Worm (Caenorhabditis elegans) whole organism, L1 larva: ENCODE results near the gene ani-2.

ENCODE experiments used
- C16A3.4 ChIP-seq: fragments of 150-350 bp; optimal IDR thresholded peaks from 2 replicates; lab custom pipeline; 2014; ENCODE audit warnings: missing biosample characterization, missing genetic modification characterization
- F16B12.6 ChIP-seq: fragments of 150-350 bp; optimal IDR thresholded peaks from 2 replicates; lab custom pipeline; 2014; ENCODE audit warnings: missing biosample characterization, missing genetic modification characterization
- alr-1 ChIP-seq: fragments of 200-800 bp; sonication (Bioruptor generic); optimal IDR thresholded peaks from 2 replicates; lab custom pipeline; 2018; ENCODE audit warnings: borderline replicate concordance, mild to moderate bottlenecking, missing genetic modification characterization, missing compliant biosample characterization
- aly-2 ChIP-seq: fragments of 150-350 bp; optimal IDR thresholded peaks from 2 replicates; lab custom pipeline; 2014; ENCODE audit warnings: missing biosample characterization, missing genetic modification characterization
- ces-1 ChIP-seq: fragments of 150-350 bp; optimal IDR thresholded peaks from 2 replicates; lab custom pipeline; 2014; ENCODE audit warnings: missing biosample characterization, missing genetic modification reagents, missing genetic modification characterization
- efl-1 ChIP-seq, 4 experiments: fragments of 150-350 bp; optimal IDR thresholded peaks in 3 of 4; peaks in 1 of 4; 1 replicate in 1 of 4; 2 replicates in 3 of 4; lab custom pipeline; 2014; ENCODE audit warnings: missing biosample characterization in 2 of 4, missing genetic modification characterization in 2 of 4, missing genetic modification reagents in 2 of 4
- egl-13 ChIP-seq: sonication (generic microtip); optimal IDR thresholded peaks from 2 replicates; lab custom pipeline; 2016; ENCODE audit warnings: missing genotype, missing genetic modification reagents, missing genetic modification characterization, missing compliant biosample characterization
- fkh-10 ChIP-seq: sonication (generic microtip); optimal IDR thresholded peaks from 2 replicates; lab custom pipeline; 2017; ENCODE audit warnings: missing biosample characterization, missing genetic modification reagents, missing genetic modification characterization
- fkh-8 ChIP-seq: sonication (generic microtip); optimal IDR thresholded peaks from 2 replicates; lab custom pipeline; 2016; ENCODE audit warnings: mild to moderate bottlenecking, missing genetic modification characterization, missing compliant biosample characterization
- lin-13 ChIP-seq: fragments of 150-350 bp; optimal IDR thresholded peaks from 2 replicates; lab custom pipeline; 2014; ENCODE audit warnings: missing biosample characterization, missing genetic modification reagents, missing genetic modification characterization
- lin-14 ChIP-seq: fragments of 200-800 bp; sonication (Bioruptor generic); optimal IDR thresholded peaks from 2 replicates; lab custom pipeline; 2018; ENCODE audit warnings: mild to moderate bottlenecking, missing genetic modification characterization, moderate library complexity, missing compliant biosample characterization
- lsy-2 ChIP-seq, 2 experiments: fragments of 150-350 bp; optimal IDR thresholded peaks; 2 replicates each; lab custom pipeline; 2014; ENCODE audit warnings: missing biosample characterization in 2 of 2, missing genetic modification characterization in 2 of 2
- nhr-12 ChIP-seq: sonication (generic microtip); optimal IDR thresholded peaks from 2 replicates; lab custom pipeline; 2017; ENCODE audit warnings: missing biosample characterization, missing genetic modification characterization
- nhr-19 ChIP-seq: fragments of 200-800 bp; sonication (Bioruptor generic); conservative IDR thresholded peaks from 2 replicates; pipeline ENCODE4 v1.3.6; 2022; ENCODE audit warnings: missing genetic modification characterization, missing compliant biosample characterization
- nhr-28 ChIP-seq: fragments of 150-350 bp; optimal IDR thresholded peaks from 2 replicates; lab custom pipeline; 2014; ENCODE audit warnings: missing biosample characterization, missing genetic modification characterization
- nhr-47 ChIP-seq: sonication (generic microtip); optimal IDR thresholded peaks from 2 replicates; lab custom pipeline; 2016; ENCODE audit warnings: mild to moderate bottlenecking, missing genetic modification characterization, moderate library complexity, missing compliant biosample characterization
- nhr-71 ChIP-seq: sonication (generic microtip); optimal IDR thresholded peaks from 2 replicates; lab custom pipeline; 2016; ENCODE audit warnings: mild to moderate bottlenecking, missing genetic modification characterization, moderate library complexity, missing compliant biosample characterization
- pax-3 ChIP-seq: fragments of 200-800 bp; sonication (Bioruptor generic); optimal IDR thresholded peaks from 2 replicates; lab custom pipeline; 2018; ENCODE audit warnings: mild to moderate bottlenecking, missing genetic modification characterization, moderate library complexity, missing compliant biosample characterization
- snpc-4 ChIP-seq: fragments of 150-350 bp; optimal IDR thresholded peaks from 2 replicates; lab custom pipeline; 2014; ENCODE audit warnings: missing biosample characterization, missing genetic modification characterization
- unc-86 ChIP-seq: sonication (generic microtip); optimal IDR thresholded peaks from 2 replicates; lab custom pipeline; 2016; ENCODE audit warnings: missing genetic modification characterization, missing compliant biosample characterization
- ztf-4 ChIP-seq: fragments of 150-350 bp; optimal IDR thresholded peaks from 2 replicates; lab custom pipeline; 2014; ENCODE audit warnings: missing biosample characterization, missing genetic modification characterization

The ani-2 gene

DNA sequence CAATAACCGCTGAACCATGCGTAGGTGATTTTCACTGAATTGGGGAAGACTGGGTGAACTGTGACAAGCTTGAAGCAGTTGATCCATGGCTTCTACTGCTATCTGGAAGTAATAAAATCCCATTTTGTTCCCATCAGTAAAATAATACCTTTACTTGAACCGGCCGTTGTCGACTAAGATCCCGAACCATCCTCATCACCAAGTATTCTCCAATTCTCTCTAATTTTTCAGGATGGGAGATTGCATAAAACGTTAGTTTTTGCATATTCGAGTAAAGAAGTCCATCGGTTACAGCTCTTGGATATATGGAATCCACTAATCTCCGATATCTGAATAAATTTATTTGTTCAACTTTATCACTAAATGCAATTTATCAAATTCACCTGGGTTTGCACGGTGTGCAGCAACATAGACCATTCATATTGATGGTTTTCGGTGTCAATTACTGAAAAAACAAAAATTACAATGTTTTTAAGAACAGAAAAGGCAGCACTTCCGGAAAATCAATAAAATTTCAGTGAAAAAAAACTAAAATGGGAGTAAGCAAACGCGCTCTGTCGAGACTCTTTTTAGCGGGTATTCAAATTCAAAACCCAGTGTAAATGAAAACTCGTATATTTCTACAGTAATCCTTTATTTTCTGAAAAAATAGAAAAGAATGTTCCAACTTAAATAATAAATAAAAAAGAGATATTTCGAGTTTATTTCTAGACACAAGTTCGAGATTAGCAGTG lies 44.3 kb downstream of the ani-2 start, which contains the start of gene efr-3 (continued):
- no peak for TF ChIP-seq alr-1
- TF ChIP-seq efl-1 (optimal IDR thresholded peaks at IDR 0.05; lab: Kevin White, UChicago) = peak; percentile 81 to 93
- peak; percentile 94 to 99 for TF ChIP-seq efl-1 (GFP tag; optimal IDR thresholded peaks at IDR 0.05 in 1 of 2; lab: Kevin White, UChicago)
- TF ChIP-seq F16B12.6 (tag; lab: Kevin White, UChicago) = peak; percentile 31
- TF ChIP-seq nhr-19 = peak; percentile 21; the same call in 1 of the 2 replicates
- peak; percentile 28 for TF ChIP-seq unc-86 (tag; lab: Kevin White, UChicago)
- no peak for TF ChIP-seq aly-2 (tag; lab: Kevin White, UChicago)
- TF ChIP-seq lin-14 (GFP tag; lab: Kevin White, UChicago) = peak; percentile 47
- no peak for TF ChIP-seq nhr-28 (tag; lab: Kevin White, UChicago)
- no peak for TF ChIP-seq nhr-12 (tag; lab: Kevin White, UChicago)

DNA sequence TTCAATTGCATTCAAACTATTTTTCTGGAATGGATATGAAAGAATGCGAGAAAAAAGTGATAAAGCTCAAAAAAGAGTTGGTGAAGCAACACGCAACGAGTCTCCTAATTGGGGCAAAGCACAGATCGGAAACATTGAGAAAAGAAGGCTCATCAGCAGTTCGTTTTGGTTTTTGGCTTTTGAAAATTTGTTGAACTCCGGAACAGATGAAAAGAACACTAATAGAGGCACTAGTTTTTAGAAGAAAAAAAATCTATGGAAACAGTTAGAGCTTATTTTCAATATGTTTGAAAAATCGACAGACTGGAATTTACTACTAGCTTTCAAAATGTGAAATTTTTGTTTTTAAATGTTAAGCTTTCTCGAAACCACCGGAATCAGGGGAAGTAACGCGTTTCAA lies 53.3 kb downstream of the ani-2 start:
- TF ChIP-seq C16A3.4 (tag; lab: Kevin White, UChicago) = no peak
- no peak for TF ChIP-seq efl-1 (optimal IDR thresholded peaks at IDR 0.05; lab: Kevin White, UChicago)
- TF ChIP-seq efl-1 (GFP tag; optimal IDR thresholded peaks at IDR 0.05 in 1 of 2; lab: Kevin White, UChicago) = peak in 1 of 2 experiments; percentile 55

DNA sequence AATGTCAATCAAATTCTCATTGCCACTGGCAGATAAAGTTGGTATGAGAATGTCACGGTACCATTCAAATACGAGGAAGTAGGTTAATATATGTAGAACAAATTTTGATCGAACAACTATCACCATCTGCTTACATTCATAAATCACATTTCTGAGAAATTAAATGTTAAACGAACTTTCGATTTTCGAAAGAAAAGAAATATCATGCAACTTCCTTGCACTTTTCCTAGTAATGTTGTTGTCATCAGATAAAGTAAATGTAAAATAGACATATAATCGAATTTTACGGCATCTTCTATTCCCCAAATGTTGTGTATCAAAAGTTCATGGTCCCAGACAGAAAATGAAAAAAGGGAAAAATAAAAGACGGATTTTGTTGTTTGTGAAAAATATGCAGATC lies 53.7 kb downstream of the ani-2 start:
- TF ChIP-seq pax-3 (tag; lab: Kevin White, UChicago) (peak; percentile 21), ztf-4 (tag; lab: Kevin White, UChicago) (no peak), ces-1 (GFP tag; lab: Kevin White, UChicago) (no peak), snpc-4 (no peak), egl-13 (no peak), fkh-8 (tag; lab: Kevin White, UChicago) (peak; percentile 69), nhr-47 (tag; lab: Kevin White, UChicago) (peak; percentile 10), lin-13 (no peak), lsy-2 (tag; optimal IDR thresholded peaks at IDR 0.05; lab: Kevin White, UChicago) (no peak), fkh-10 (GFP tag; lab: Kevin White, UChicago) (peak; percentile 46), lin-14 (GFP tag; lab: Kevin White, UChicago) (peak; percentile 7), nhr-71 (tag; lab: Kevin White, UChicago) (peak; percentile 51)
